Fruit fly (Drosophila melanogaster) whole organism, wandering third instar larva: ENCODE data around the gene Arv1.

Experiments
- Abd-B ChIP-seq: fragments of >200 bp; optimal IDR thresholded peaks from 2 replicates; lab custom pipeline; 2017; ENCODE audit warnings: missing biosample characterization, missing genetic modification characterization
- CG32264 ChIP-seq: fragments of 200-800 bp; sonication (Bioruptor generic); optimal IDR thresholded peaks from 2 replicates; lab custom pipeline; 2016; ENCODE audit warnings: missing biosample characterization, missing genetic modification characterization
- CG9705 ChIP-seq: fragments of 200-800 bp; sonication (Bioruptor generic); optimal IDR thresholded peaks from 2 replicates; lab custom pipeline; 2018; ENCODE audit warnings: missing biosample characterization, mild to moderate bottlenecking, missing genetic modification characterization
- CrebA ChIP-seq: fragments of 200-800 bp; sonication (Bioruptor generic); optimal IDR thresholded peaks from 2 replicates; lab custom pipeline; 2016; ENCODE audit warnings: missing biosample characterization, mild to moderate bottlenecking, missing genetic modification characterization, borderline replicate concordance
- Dfd ChIP-seq: fragments of >200 bp; optimal IDR thresholded peaks from 2 replicates; lab custom pipeline; 2017; ENCODE audit warnings: missing biosample characterization, missing genetic modification characterization
- Dif ChIP-seq: fragments of 200-275, 200-300 bp; sonication (Bioruptor generic); optimal IDR thresholded peaks from 2 replicates; lab custom pipeline; 2018; ENCODE audit warnings: missing biosample characterization, missing genetic modification characterization; ENCODE audit not compliant: partially characterized antibody
- GATAd ChIP-seq: sonication (Bioruptor generic); optimal IDR thresholded peaks from 2 replicates; lab custom pipeline; 2016; ENCODE audit warnings: missing biosample characterization, missing genetic modification characterization
- HLH106 ChIP-seq: fragments of 200-800 bp; optimal IDR thresholded peaks from 3 replicates; lab custom pipeline; 2019; ENCODE audit warnings: missing biosample characterization, mild to moderate bottlenecking, missing genetic modification characterization, moderate library complexity
- Hnf4 ChIP-seq: fragments of 200-800 bp; sonication (Bioruptor generic); optimal IDR thresholded peaks from 2 replicates; lab custom pipeline; 2016; ENCODE audit warnings: missing biosample characterization, mild to moderate bottlenecking, missing genetic modification characterization
- Hr78 ChIP-seq: fragments of >200 bp; optimal IDR thresholded peaks from 2 replicates; lab custom pipeline; 2017; ENCODE audit warnings: missing biosample characterization, missing genetic modification characterization
- Hr83 ChIP-seq: fragments of 200-300 bp; sonication (Bioruptor generic); optimal IDR thresholded peaks from 2 replicates; lab custom pipeline; 2016; ENCODE audit warnings: missing biosample characterization, mild to moderate bottlenecking, missing genetic modification characterization, moderate library complexity; ENCODE audit not compliant: poor library complexity, severe bottlenecking
- Jra ChIP-seq: sonication (Bioruptor generic); optimal IDR thresholded peaks from 2 replicates; lab custom pipeline; 2016; ENCODE audit warnings: missing biosample characterization, missing genetic modification characterization
- Mio ChIP-seq: sonication (Bioruptor generic); optimal IDR thresholded peaks from 2 replicates; lab custom pipeline; 2016; ENCODE audit warnings: missing biosample characterization, missing genetic modification characterization
- Myc ChIP-seq: fragments of >200 bp; optimal IDR thresholded peaks from 2 replicates; lab custom pipeline; 2017
- N ChIP-seq: fragments of >200 bp; optimal IDR thresholded peaks from 2 replicates; lab custom pipeline; 2018; ENCODE audit warnings: missing biosample characterization, missing external identifiers, missing genetic modification characterization
- OdsH ChIP-seq: fragments of 200-800 bp; sonication (Bioruptor generic); optimal IDR thresholded peaks from 2 replicates; lab custom pipeline; 2016; ENCODE audit warnings: missing biosample characterization, mild to moderate bottlenecking, missing genetic modification characterization
- Rel ChIP-seq, 2 experiments: fragments of 200-800 bp; sonication (Bioruptor generic) in 1 of 2; optimal IDR thresholded peaks; 2 replicates in 1 of 2; 3 replicates in 1 of 2; lab custom pipeline; 2016 to 2019; ENCODE audit warnings: mild to moderate bottlenecking in 2 of 2, missing biosample characterization in 2 of 2, missing genetic modification characterization in 2 of 2, moderate library complexity in 1 of 2
- Sp1 ChIP-seq: fragments of 200-800 bp; sonication (Bioruptor generic); optimal IDR thresholded peaks from 3 replicates; lab custom pipeline; 2019; ENCODE audit warnings: missing biosample characterization, mild to moderate bottlenecking, missing genetic modification characterization, moderate library complexity
- Vsx2 ChIP-seq: fragments of 200-300, 225-300 bp; sonication (Bioruptor generic); optimal IDR thresholded peaks from 2 replicates; lab custom pipeline; 2018; ENCODE audit warnings: missing biosample characterization, missing genetic modification characterization; ENCODE audit not compliant: partially characterized antibody
- br ChIP-seq: fragments of 200-800 bp; sonication (Bioruptor generic); optimal IDR thresholded peaks from 2 replicates; lab custom pipeline; 2016; ENCODE audit warnings: missing biosample characterization, missing genetic modification characterization
- brk ChIP-seq: fragments of 200-800 bp; sonication (Bioruptor generic); optimal IDR thresholded peaks from 2 replicates; lab custom pipeline; 2016; ENCODE audit warnings: missing biosample characterization, mild to moderate bottlenecking, missing genetic modification characterization
- dl ChIP-seq, 2 experiments: fragments of 175-275, 200-275 bp in 1 of 2; fragments of 200-275 bp in 1 of 2; sonication (Bioruptor generic); optimal IDR thresholded peaks; lab custom pipeline; 2018; ENCODE audit warnings: mild to moderate bottlenecking in 2 of 2, missing biosample characterization in 2 of 2, missing genetic modification characterization in 2 of 2, moderate library complexity in 2 of 2; ENCODE audit not compliant: partially characterized antibody in 2 of 2, insufficient read depth in 1 of 2
- dmrt93B ChIP-seq: fragments of 200-800 bp; sonication (Bioruptor generic); optimal IDR thresholded peaks from 2 replicates; lab custom pipeline; 2018; ENCODE audit warnings: missing biosample characterization, mild to moderate bottlenecking, missing genetic modification characterization
- dsf ChIP-seq: sonication (Bioruptor generic); optimal IDR thresholded peaks from 2 replicates; lab custom pipeline; 2016; ENCODE audit warnings: missing biosample characterization, missing genetic modification characterization, borderline replicate concordance
- ey ChIP-seq: fragments of 200-800 bp; sonication (Bioruptor generic); optimal IDR thresholded peaks from 2 replicates; lab custom pipeline; 2016; ENCODE audit warnings: missing biosample characterization, missing genetic modification characterization
- foxo ChIP-seq, 2 experiments: fragments of 200-800 bp; sonication (Bioruptor generic); optimal IDR thresholded peaks; 2 replicates in 1 of 2; 3 replicates in 1 of 2; lab custom pipeline; 2016 to 2017; ENCODE audit warnings: missing biosample characterization in 2 of 2, missing genetic modification characterization in 2 of 2
- fru ChIP-seq: fragments of 200-800 bp; sonication (Bioruptor generic); optimal IDR thresholded peaks from 3 replicates; lab custom pipeline; 2016; ENCODE audit warnings: missing biosample characterization, mild to moderate bottlenecking, missing genetic modification characterization
- h ChIP-seq: fragments of 200-800 bp; sonication (Bioruptor generic); optimal IDR thresholded peaks from 3 replicates; lab custom pipeline; 2016; ENCODE audit warnings: missing biosample characterization, mild to moderate bottlenecking, missing genetic modification characterization
- jim ChIP-seq: fragments of 175-275, 200-325 bp; sonication (Bioruptor generic); optimal IDR thresholded peaks from 2 replicates; lab custom pipeline; 2016; ENCODE audit warnings: missing biosample characterization, mild to moderate bottlenecking, missing genetic modification characterization
- lola ChIP-seq: fragments of >200 bp; optimal IDR thresholded peaks from 2 replicates; lab custom pipeline; 2017; ENCODE audit warnings: missing biosample characterization, missing genetic modification characterization
- pan ChIP-seq: fragments of >200 bp; optimal IDR thresholded peaks from 2 replicates; lab custom pipeline; 2017
- psq ChIP-seq: fragments of 200-800 bp; sonication (Bioruptor generic); optimal IDR thresholded peaks from 3 replicates; lab custom pipeline; 2017; ENCODE audit warnings: missing biosample characterization, mild to moderate bottlenecking, missing genetic modification characterization, moderate library complexity
- rgr ChIP-seq: fragments of 200-800 bp; sonication (Bioruptor generic); optimal IDR thresholded peaks from 3 replicates; lab custom pipeline; 2016; ENCODE audit warnings: missing biosample characterization, mild to moderate bottlenecking, missing genetic modification characterization
- sage ChIP-seq: fragments of 200-800 bp; sonication (Bioruptor generic); optimal IDR thresholded peaks from 2 replicates; lab custom pipeline; 2016; ENCODE audit warnings: missing biosample characterization, mild to moderate bottlenecking, missing genetic modification characterization
- sv ChIP-seq: fragments of 200-800 bp; sonication (Bioruptor generic); optimal IDR thresholded peaks from 3 replicates; lab custom pipeline; 2016; ENCODE audit warnings: missing biosample characterization, missing genetic modification characterization
- tai ChIP-seq: sonication (Bioruptor generic); optimal IDR thresholded peaks from 2 replicates; lab custom pipeline; 2016; ENCODE audit warnings: missing biosample characterization, missing genetic modification characterization
- usp ChIP-seq: fragments of >200 bp; optimal IDR thresholded peaks from 2 replicates; lab custom pipeline; 2017; ENCODE audit warnings: missing biosample characterization, missing genetic modification characterization
- woc ChIP-seq: sonication (Bioruptor generic); optimal IDR thresholded peaks from 2 replicates; lab custom pipeline; 2016; ENCODE audit warnings: missing biosample characterization, mild to moderate bottlenecking, missing genetic modification characterization

Gene Arv1

dm6 chr3L:21509488-21510122 is 19.5 kb downstream of the Arv1 start:
- TF ChIP-seq GATAd (GFP tag; lab: Kevin White, UChicago): no peak
- peak; percentile 19 for TF ChIP-seq fru
- no peak for TF ChIP-seq dsf (GFP tag; lab: Kevin White, UChicago)
- no peak for TF ChIP-seq N (GFP tag; lab: Kevin White, UChicago)
- peak; percentile 37 for TF ChIP-seq brk
- no peak for TF ChIP-seq Hr83
- TF ChIP-seq CrebA (GFP tag; lab: Kevin White, UChicago): no peak
- peak; percentile 3 for TF ChIP-seq Sp1
- no peak for TF ChIP-seq CG9705 (GFP tag; lab: Kevin White, UChicago)
- no peak for TF ChIP-seq Dfd (GFP tag; lab: Kevin White, UChicago)
- TF ChIP-seq tai (GFP tag; lab: Kevin White, UChicago): no peak
- TF ChIP-seq Abd-B (GFP tag; lab: Kevin White, UChicago): no peak
- TF ChIP-seq Hnf4: peak; percentile 24
- no peak for TF ChIP-seq Jra
- no peak for TF ChIP-seq Myc (lab: Kevin White, UChicago)
- TF ChIP-seq br (GFP tag; lab: Kevin White, UChicago): no peak
- TF ChIP-seq lola: no peak
- TF ChIP-seq dl (GFP tag; optimal IDR thresholded peaks at IDR 0.05; lab: Kevin White, UChicago; ENCODE audit: insufficient read depth in 1 of 2, partially characterized antibody in 2 of 2): peak in 1 of 2 experiments; percentile 64
- TF ChIP-seq Vsx2: no peak
- no peak for TF ChIP-seq OdsH
- peak; percentile 39 for TF ChIP-seq rgr
- TF ChIP-seq Dif (GFP tag; lab: Kevin White, UChicago): peak; percentile 41
- no peak for TF ChIP-seq CG32264 (GFP tag; lab: Kevin White, UChicago)
- peak; percentile 52 for TF ChIP-seq h (GFP tag; lab: Kevin White, UChicago)
- no peak for TF ChIP-seq sv (GFP tag; lab: Kevin White, UChicago)
- TF ChIP-seq foxo (GFP tag; optimal IDR thresholded peaks at IDR 0.05; lab: Kevin White, UChicago): peak in 1 of 2 experiments; percentile 47
- TF ChIP-seq usp (GFP tag; lab: Kevin White, UChicago): no peak
- TF ChIP-seq ey (GFP tag; lab: Kevin White, UChicago): peak; percentile 33
- no peak for TF ChIP-seq sage (GFP tag; lab: Kevin White, UChicago)
- TF ChIP-seq Rel (GFP tag; optimal IDR thresholded peaks at IDR 0.05; lab: Kevin White, UChicago): no peak
- peak; percentile 65 for TF ChIP-seq Rel (tag; optimal IDR thresholded peaks at IDR 0.05; lab: Kevin White, UChicago)
- TF ChIP-seq pan (lab: Kevin White, UChicago): no peak
- TF ChIP-seq Hr78 (GFP tag; lab: Kevin White, UChicago): no peak
- TF ChIP-seq jim (GFP tag; lab: Kevin White, UChicago): no peak
- TF ChIP-seq psq (GFP tag; lab: Kevin White, UChicago): no peak
- TF ChIP-seq Mio: no peak
- no peak for TF ChIP-seq dmrt93B (GFP tag; lab: Kevin White, UChicago)
- TF ChIP-seq HLH106 (tag; lab: Kevin White, UChicago): peak; percentile 6
- peak; percentile 18 for TF ChIP-seq woc (GFP tag; lab: Kevin White, UChicago)

dm6 chr3L:21508621-21509020 is 20.5 kb downstream of the Arv1 start:
- no peak for TF ChIP-seq dmrt93B (GFP tag; lab: Kevin White, UChicago)
- no peak for TF ChIP-seq CrebA (GFP tag; lab: Kevin White, UChicago)
- no peak for TF ChIP-seq HLH106 (tag; lab: Kevin White, UChicago)
- TF ChIP-seq Myc (lab: Kevin White, UChicago): no peak
- no peak for TF ChIP-seq psq (GFP tag; lab: Kevin White, UChicago)
- no peak for TF ChIP-seq Jra
- no peak for TF ChIP-seq rgr
- TF ChIP-seq Hr83: no peak
- TF ChIP-seq Dif (GFP tag; lab: Kevin White, UChicago): no peak
- no peak for TF ChIP-seq pan (lab: Kevin White, UChicago)
- TF ChIP-seq dsf (GFP tag; lab: Kevin White, UChicago): no peak
- TF ChIP-seq dl (GFP tag; optimal IDR thresholded peaks at IDR 0.05; lab: Kevin White, UChicago; ENCODE audit: insufficient read depth in 1 of 2, partially characterized antibody in 2 of 2): no peak
- TF ChIP-seq CG9705 (GFP tag; lab: Kevin White, UChicago): no peak
- no peak for TF ChIP-seq Abd-B (GFP tag; lab: Kevin White, UChicago)
- TF ChIP-seq fru: no peak
- TF ChIP-seq Dfd (GFP tag; lab: Kevin White, UChicago): no peak
